Fruit fly (Drosophila melanogaster): ENCODE results near the gene chinmo.
A peak's percentile ranks its signal among the peaks of the same experiment; 100 is the strongest.

- no peak for TF ChIP-seq CG7101 (tag; optimal IDR thresholded peaks at IDR 0.05)
- no peak for TF ChIP-seq toe (GFP tag; optimal IDR thresholded peaks at IDR 0.05)
- TF ChIP-seq Hr96 (GFP tag; optimal IDR thresholded peaks at IDR 0.05): no peak
- TF ChIP-seq kay (GFP tag; ENCODE audit: borderline replicate concordance): peak; percentile 93
- no peak for TF ChIP-seq cic (GFP tag; optimal IDR thresholded peaks at IDR 0.05)
- no peak for TF ChIP-seq CG12768 (GFP tag; optimal IDR thresholded peaks at IDR 0.05)
- no peak for TF ChIP-seq Crg-1 (GFP tag; optimal IDR thresholded peaks at IDR 0.05)
- TF ChIP-seq CG5204 (GFP tag; optimal IDR thresholded peaks at IDR 0.05): no peak
- TF ChIP-seq ovo (GFP tag; optimal IDR thresholded peaks at IDR 0.05): no peak
- TF ChIP-seq CG7045 (GFP tag; optimal IDR thresholded peaks at IDR 0.05): no peak
- no peak for TF ChIP-seq CG33017 (tag; optimal IDR thresholded peaks at IDR 0.05)
- no peak for TF ChIP-seq pad (GFP tag; optimal IDR thresholded peaks at IDR 0.05)
- no peak for TF ChIP-seq Mnt (GFP tag; optimal IDR thresholded peaks at IDR 0.05)
- TF ChIP-seq tj (GFP tag; optimal IDR thresholded peaks at IDR 0.05): no peak
These were observed 73.5 kb downstream of the chinmo start for dm6 chr2L:1724592-1724940.
